Worm (Caenorhabditis elegans): ENCODE data around the gene B0524.2.

- TF ChIP-seq pag-3 (tag; optimal IDR thresholded peaks at IDR 0.05; ENCODE audit: borderline replicate concordance) (no peak), pat-9 (tag; optimal IDR thresholded peaks at IDR 0.05) (no peak), unc-3 (GFP tag; conservative IDR thresholded peaks at IDR 0.05) (no peak), unc-3 (tag; optimal IDR thresholded peaks at IDR 0.05) (no peak), ceh-48 (tag; optimal IDR thresholded peaks at IDR 0.05) (no peak), pha-2 (tag; optimal IDR thresholded peaks at IDR 0.05) (no peak), ama-1 (optimal IDR thresholded peaks at IDR 0.05) (no peak), K09A11.1 (tag; optimal IDR thresholded peaks at IDR 0.05; ENCODE audit: insufficient read depth) (no peak)
Measured at ce11 chrIII:1893405-1893804, 452 bp upstream of the B0524.2 start.

Data from whole organism, late embryonic.